Worm (Caenorhabditis elegans): ENCODE data around the gene Y73B6BL.12.
A peak's percentile ranks its signal among the peaks of the same experiment; 100 is the strongest.

The Y73B6BL.12 gene

DNA sequence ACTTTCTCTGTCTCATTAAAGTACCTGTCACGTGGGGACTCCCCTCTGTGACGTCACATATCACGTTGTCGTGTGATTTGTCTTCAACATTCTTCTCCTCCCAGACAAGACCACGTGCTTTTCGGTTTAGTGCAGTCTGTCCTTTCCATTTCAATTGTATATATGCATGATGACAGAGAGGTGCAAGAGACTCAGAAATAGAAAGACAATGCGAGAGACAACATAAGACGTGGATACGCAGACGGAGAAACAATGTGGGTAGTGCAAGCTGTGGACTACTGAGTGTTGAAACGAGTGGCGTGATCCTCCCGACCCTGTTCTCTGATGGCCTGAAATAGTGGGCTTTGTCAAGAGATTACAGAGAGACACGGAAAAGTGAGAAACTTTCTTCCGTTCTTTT, 19.5 kb upstream of the Y73B6BL.12 start (continued):
- peak in 1 of 2 experiments; percentile 100 for TF ChIP-seq unc-62 (GFP tag; optimal IDR thresholded peaks at IDR 0.05 in 1 of 2)
- TF ChIP-seq unc-62 (tag; optimal IDR thresholded peaks at IDR 0.05): peak; percentile 56
- peak; percentile 85 for TF ChIP-seq hmg-1.1 (GFP tag; IDR thresholded peaks at IDR 0.05)
- peak; percentile 91 for TF ChIP-seq saeg-2 (GFP tag; IDR thresholded peaks at IDR 0.05)
- TF ChIP-seq aha-1 (tag): peak; percentile 99
- TF ChIP-seq php-3 (GFP tag; IDR thresholded peaks at IDR 0.05): peak; percentile 90
- peak; percentile 40 for TF ChIP-seq zip-2 (tag; optimal IDR thresholded peaks at IDR 0.05)
- no peak for TF ChIP-seq unc-39 (tag; optimal IDR thresholded peaks at IDR 0.05)
- TF ChIP-seq ama-1 (optimal IDR thresholded peaks at IDR 0.05): peak; percentile 72
- peak; percentile 67; the same call in 1 of the 2 replicates for TF ChIP-seq lin-29 (GFP tag; IDR thresholded peaks at IDR 0.05)
- TF ChIP-seq zfp-3 (GFP tag; conservative IDR thresholded peaks at IDR 0.05): peak; percentile 83; the same call in 1 of the 2 replicates
- TF ChIP-seq snpc-1.2 (GFP tag; IDR thresholded peaks at IDR 0.05): 0 out of 2 replicates have a peak, but pooled peaks have one; percentile 38
- TF ChIP-seq arid-1 (GFP tag; conservative IDR thresholded peaks at IDR 0.05): peak; percentile 46; the same call in 1 of the 2 replicates
- peak; percentile 89 for TF ChIP-seq nhr-28 (tag; optimal IDR thresholded peaks at IDR 0.05)
- TF ChIP-seq cey-2 (tag; optimal IDR thresholded peaks at IDR 0.05; ENCODE audit: borderline replicate concordance, insufficient read depth): peak; percentile 74
- peak; percentile 52; the same call in 1 of the 2 replicates for TF ChIP-seq vab-7 (GFP tag; IDR thresholded peaks at IDR 0.05)
- no peak; the same call in 1 of the 2 replicates for TF ChIP-seq daf-19 (GFP tag; conservative IDR thresholded peaks at IDR 0.05)
- peak; percentile 62 to 79 for TF ChIP-seq daf-16 (GFP tag; optimal IDR thresholded peaks at IDR 0.05)
- TF ChIP-seq daf-16 (tag; optimal IDR thresholded peaks at IDR 0.05): peak; percentile 89
- peak; percentile 99 for TF ChIP-seq dve-1 (tag; optimal IDR thresholded peaks at IDR 0.05; ENCODE audit: insufficient read depth)
- TF ChIP-seq D1046.2 (GFP tag; IDR thresholded peaks at IDR 0.05): no peak
- TF ChIP-seq nhr-42 (GFP tag; IDR thresholded peaks at IDR 0.05): peak; percentile 80; the same call in 1 of the 2 replicates
- TF ChIP-seq fkh-10 (GFP tag; optimal IDR thresholded peaks at IDR 0.05): peak; percentile 31
- TF ChIP-seq nhr-10 (tag; optimal IDR thresholded peaks at IDR 0.05): peak; percentile 38
- no peak; the same call in 1 of the 2 replicates for TF ChIP-seq ZK337.2 (GFP tag; IDR thresholded peaks at IDR 0.05)
- no peak for TF ChIP-seq nhr-77 (tag; optimal IDR thresholded peaks at IDR 0.05)
- TF ChIP-seq zfp-2 (tag; optimal IDR thresholded peaks at IDR 0.05): peak; percentile 82
- peak; percentile 46 for TF ChIP-seq skn-1 (tag; optimal IDR thresholded peaks at IDR 0.05)
- peak; percentile 47 for TF ChIP-seq jun-1 (tag; optimal IDR thresholded peaks at IDR 0.05)
- TF ChIP-seq ZK546.5 (tag; optimal IDR thresholded peaks at IDR 0.05): peak in 1 of 2 experiments; percentile 2
- no peak for TF ChIP-seq dmd-9 (GFP tag; IDR thresholded peaks at IDR 0.05)
- no peak for TF ChIP-seq zag-1 (tag; optimal IDR thresholded peaks at IDR 0.05)
- TF ChIP-seq pha-4 (GFP tag; IDR thresholded peaks at IDR 0.05): peak; percentile 77; the same call in 1 of the 2 replicates
- no peak for TF ChIP-seq pha-4 (tag; optimal IDR thresholded peaks at IDR 0.05)
- peak; percentile 72 for TF ChIP-seq dpl-1 (GFP tag; optimal IDR thresholded peaks at IDR 0.05)
- peak; percentile 71 for TF ChIP-seq spr-3 (GFP tag; optimal IDR thresholded peaks at IDR 0.05)
- peak; percentile 84 for TF ChIP-seq spr-1 (tag; optimal IDR thresholded peaks at IDR 0.05)
- TF ChIP-seq duxl-1 (tag; optimal IDR thresholded peaks at IDR 0.05; ENCODE audit: poor library complexity): peak; percentile 76
- peak; percentile 99 for TF ChIP-seq hlh-11 (tag; optimal IDR thresholded peaks at IDR 0.05)
- TF ChIP-seq mep-1 (tag; optimal IDR thresholded peaks at IDR 0.05): peak; percentile 95
- peak; percentile 96 for TF ChIP-seq tra-1 (GFP tag; IDR thresholded peaks at IDR 0.05)
- TF ChIP-seq egl-27 (tag; optimal IDR thresholded peaks at IDR 0.05): no peak
- TF ChIP-seq attf-4 (tag; optimal IDR thresholded peaks at IDR 0.05): no peak
- peak; percentile 75 for TF ChIP-seq rbr-2 (tag; optimal IDR thresholded peaks at IDR 0.05)
- TF ChIP-seq snpc-4 (tag; optimal IDR thresholded peaks at IDR 0.05): no peak
- peak; percentile 76 for TF ChIP-seq egl-43 (GFP tag; IDR thresholded peaks at IDR 0.05)
- TF ChIP-seq Y105C5A.15 (GFP tag; IDR thresholded peaks at IDR 0.05): no peak
- TF ChIP-seq mxl-2 (GFP tag; conservative IDR thresholded peaks at IDR 0.05): peak; percentile 75
- TF ChIP-seq ceh-32 (tag; optimal IDR thresholded peaks at IDR 0.05; ENCODE audit: poor library complexity): peak; percentile 16
- peak; percentile 67 for TF ChIP-seq pqm-1 (tag; optimal IDR thresholded peaks at IDR 0.05)
- TF ChIP-seq nhr-111 (GFP tag; optimal IDR thresholded peaks at IDR 0.05): no peak
- peak; percentile 59 for TF ChIP-seq set-16 (GFP tag; IDR thresholded peaks at IDR 0.05)
